Worm (Caenorhabditis elegans) whole organism, early embryonic: ENCODE data around the gene spe-44.
"Not testable (repeated sequence)": the region's sequence is repeated elsewhere in the genome, so short reads cannot be mapped to it uniquely, and the experiment has no call there.

Source experiments
- B0310.2 ChIP-seq: sonication (generic microtip); optimal IDR thresholded peaks from 2 replicates; lab custom pipeline; 2016; ENCODE audit warnings: mild to moderate bottlenecking, missing genetic modification characterization, missing compliant biosample characterization
- F13C5.2 ChIP-seq: sonication (generic microtip); optimal IDR thresholded peaks from 2 replicates; lab custom pipeline; 2017; ENCODE audit warnings: mild to moderate bottlenecking, missing genetic modification characterization, inconsistent platforms, missing compliant biosample characterization
- aly-1 ChIP-seq: sonication (generic microtip); optimal IDR thresholded peaks from 2 replicates; lab custom pipeline; 2016; ENCODE audit warnings: missing genetic modification characterization, missing compliant biosample characterization
- ama-1 ChIP-seq: fragments of 150-350 bp; optimal IDR thresholded peaks from 2 replicates; lab custom pipeline; 2014
- ceh-13 ChIP-seq: fragments of 200-800 bp; sonication (Bioruptor generic); optimal IDR thresholded peaks from 2 replicates; lab custom pipeline; 2018; ENCODE audit warnings: mild to moderate bottlenecking, missing genetic modification characterization, missing compliant biosample characterization
- ceh-36 ChIP-seq: sonication (generic microtip); optimal IDR thresholded peaks from 2 replicates; lab custom pipeline; 2016; ENCODE audit warnings: missing genetic modification characterization, inconsistent platforms, missing compliant biosample characterization
- ets-7 ChIP-seq: sonication (generic microtip); optimal IDR thresholded peaks from 2 replicates; lab custom pipeline; 2016; ENCODE audit warnings: missing genotype, missing genetic modification characterization, missing compliant biosample characterization
- flt-1 ChIP-seq: fragments of 200-800 bp; sonication (Bioruptor generic); IDR thresholded peaks from 2 replicates; pipeline ENCODE4 v1.3.6; 2022; ENCODE audit warnings: missing genetic modification characterization, missing compliant biosample characterization
- hmbx-1 ChIP-seq: sonication (generic microtip); optimal IDR thresholded peaks from 2 replicates; lab custom pipeline; 2016; ENCODE audit warnings: mild to moderate bottlenecking, missing genetic modification characterization, missing compliant biosample characterization
- hmg-4 ChIP-seq: fragments of 200-800 bp; sonication (Bioruptor generic); optimal IDR thresholded peaks from 2 replicates; lab custom pipeline; 2018; ENCODE audit warnings: mild to moderate bottlenecking, missing genetic modification characterization, missing compliant biosample characterization
- hnd-1 ChIP-seq: sonication (generic microtip); optimal IDR thresholded peaks from 2 replicates; lab custom pipeline; 2016; ENCODE audit warnings: missing genetic modification characterization, missing compliant biosample characterization
- pes-1 ChIP-seq: fragments of 200-800 bp; sonication (Bioruptor generic); IDR thresholded peaks from 2 replicates; pipeline ENCODE4 v1.3.6; 2022; ENCODE audit warnings: missing genetic modification reagents, missing genetic modification characterization, missing compliant biosample characterization
- scrt-1 ChIP-seq: fragments of 200-800 bp; sonication (Bioruptor generic); IDR thresholded peaks from 2 replicates; pipeline ENCODE4 v1.3.6; 2022; ENCODE audit warnings: missing genetic modification characterization, missing compliant biosample characterization
- sea-1 ChIP-seq: fragments of 200-800 bp; sonication (Bioruptor generic); conservative IDR thresholded peaks from 2 replicates; pipeline ENCODE4 v1.3.6; 2022; ENCODE audit warnings: missing genetic modification characterization, missing compliant biosample characterization
- tbx-11 ChIP-seq: fragments of 200-800 bp; sonication (Bioruptor generic); IDR thresholded peaks from 2 replicates; pipeline ENCODE4 v1.3.6; 2022; ENCODE audit warnings: missing genetic modification characterization, missing compliant biosample characterization
- tbx-37 ChIP-seq: fragments of 200-800 bp; sonication (Bioruptor generic); conservative IDR thresholded peaks from 2 replicates; pipeline ENCODE4 v1.3.6; 2022; ENCODE audit warnings: missing genetic modification reagents, missing genetic modification characterization, missing compliant biosample characterization
- tra-4 ChIP-seq: sonication (generic microtip); optimal IDR thresholded peaks from 2 replicates; lab custom pipeline; 2017; ENCODE audit warnings: missing genetic modification characterization, missing compliant biosample characterization

spe-44 gene

DNA sequence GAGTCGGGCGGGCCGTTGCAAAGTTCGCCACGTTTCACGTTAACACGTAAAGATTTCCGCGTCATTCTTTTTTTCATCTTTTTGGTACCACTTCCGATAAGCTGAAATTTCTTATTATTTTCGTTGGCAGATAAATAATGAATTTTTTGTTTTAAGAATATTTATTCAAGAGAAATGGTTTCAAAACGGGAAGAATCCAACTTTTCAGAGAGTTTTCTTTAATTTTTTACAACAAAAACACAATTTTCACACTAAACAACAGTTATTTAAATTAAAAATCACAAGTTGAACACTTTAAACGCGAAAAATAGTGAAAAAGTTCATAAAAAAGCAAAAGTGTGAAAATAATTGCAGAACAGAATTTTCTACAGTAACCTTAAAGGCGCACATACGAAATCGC, at the start of gene spe-44:
Gene spe-44, minus strand, starts transcription at position 101 of the 400 bp plus-strand sequence.
- no peak for TF ChIP-seq sea-1

- no peak for TF ChIP-seq aly-1
- TF ChIP-seq tbx-37, result no peak
- no peak for TF ChIP-seq ceh-13 (GFP tag; lab: Kevin White, UChicago)
- no peak for TF ChIP-seq hmg-4 (GFP tag; lab: Kevin White, UChicago)
Measured at ce11 chrIV:12501956-12502355, 47.9 kb upstream of the spe-44 start, which contains the start of gene sru-18. TSS of gene sru-18 (plus strand) at chrIV:12502256.

ce11 chrIV:12498238-12498637, 44.2 kb upstream of the spe-44 start, which contains the start of gene sru-19:
TSS of gene sru-19 (plus strand) at chrIV:12498538.
- TF ChIP-seq tra-4, result no peak

DNA sequence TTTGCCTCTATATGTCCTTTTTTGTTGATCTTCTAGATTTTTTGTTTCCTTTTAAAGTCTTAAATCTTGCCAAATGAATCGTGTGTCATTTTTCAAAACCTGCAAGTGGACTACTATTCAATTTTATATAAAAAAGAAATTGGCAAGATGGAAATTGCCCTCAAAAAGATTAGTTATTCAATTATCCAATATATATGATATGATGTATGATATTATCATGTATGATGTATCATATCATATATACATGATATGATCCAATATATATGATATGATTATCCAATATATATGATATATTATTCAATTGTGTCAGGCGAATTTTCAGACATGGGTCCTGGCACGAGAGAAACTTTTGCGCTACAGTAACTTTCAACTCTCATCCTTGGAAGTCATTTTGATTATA, 41.2 kb upstream of the spe-44 start, which contains the start of gene sru-20:
Gene sru-20, plus strand, starts transcription at position 301 of the 400 bp plus-strand sequence.
- TF ChIP-seq ets-7, result no peak
- no peak for TF ChIP-seq pes-1 (GFP tag; lab: Robert Waterston, UW)
- TF ChIP-seq sea-1, result no peak
- TF ChIP-seq flt-1, result no peak
- TF ChIP-seq ceh-13 (GFP tag; lab: Kevin White, UChicago), result no peak
- no peak for TF ChIP-seq tra-4
- no peak for TF ChIP-seq hmg-4 (GFP tag; lab: Kevin White, UChicago)
- TF ChIP-seq ceh-36 (tag; lab: Kevin White, UChicago), result no peak
- no peak for TF ChIP-seq ama-1
- TF ChIP-seq scrt-1 (GFP tag; lab: Robert Waterston, UW), result no peak
- no peak for TF ChIP-seq hnd-1 (tag; lab: Kevin White, UChicago)
- TF ChIP-seq B0310.2 (tag; lab: Kevin White, UChicago), result no peak

- TF ChIP-seq flt-1, result no peak
- TF ChIP-seq tbx-37, result no peak
- no peak for TF ChIP-seq tbx-11 (GFP tag; lab: Robert Waterston, UW)
- no peak for TF ChIP-seq pes-1 (GFP tag; lab: Robert Waterston, UW)
Measured at ce11 chrIV:12490491-12490890, 36.5 kb upstream of the spe-44 start, which contains the start of gene him-6. TSS of gene him-6 (plus strand) at chrIV:12490791.

ce11 chrIV:12487194-12487593, 33.2 kb upstream of the spe-44 start, which contains the start of gene sru-26:
TSS of gene sru-26 (plus strand) at chrIV:12487494.
- TF ChIP-seq pes-1 (GFP tag; lab: Robert Waterston, UW), result no peak
- no peak for TF ChIP-seq hmbx-1
- TF ChIP-seq ama-1, result no peak
- TF ChIP-seq flt-1, result no peak

- TF ChIP-seq flt-1; scrt-1 (GFP tag; lab: Robert Waterston, UW); ceh-36 (tag; lab: Kevin White, UChicago): not testable (repeated sequence)
Measured at ce11 chrIV:12484479-12484878, 30.5 kb upstream of the spe-44 start, which contains the start of gene T04A11.4. TSS of gene T04A11.4 (minus strand) at chrIV:12484579.

DNA sequence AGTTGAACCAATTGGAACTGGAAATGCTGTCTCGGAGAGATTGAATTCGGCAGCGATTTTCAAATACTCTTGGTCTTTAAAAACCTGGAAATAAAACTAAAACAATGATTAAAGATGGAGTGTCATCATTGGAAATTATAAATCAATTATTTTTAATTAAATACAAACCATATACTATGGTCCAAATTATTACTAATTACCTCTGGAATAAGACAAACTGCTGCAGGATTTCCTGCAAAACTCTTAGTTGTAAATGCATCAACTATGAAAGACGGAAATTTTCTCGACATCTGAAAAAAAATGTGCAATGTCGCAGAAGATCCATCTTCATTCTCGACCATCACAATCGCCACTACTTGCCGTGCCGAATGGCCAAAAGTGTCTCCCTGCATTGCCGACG, 24.7 kb upstream of the spe-44 start, which contains the start of gene igdb-1:
Gene igdb-1, plus strand, starts transcription at position 301 of the 400 bp plus-strand sequence.
- not testable (repeated sequence) for TF ChIP-seq ceh-13 (GFP tag; lab: Kevin White, UChicago); sea-1; hmg-4 (GFP tag; lab: Kevin White, UChicago)

DNA sequence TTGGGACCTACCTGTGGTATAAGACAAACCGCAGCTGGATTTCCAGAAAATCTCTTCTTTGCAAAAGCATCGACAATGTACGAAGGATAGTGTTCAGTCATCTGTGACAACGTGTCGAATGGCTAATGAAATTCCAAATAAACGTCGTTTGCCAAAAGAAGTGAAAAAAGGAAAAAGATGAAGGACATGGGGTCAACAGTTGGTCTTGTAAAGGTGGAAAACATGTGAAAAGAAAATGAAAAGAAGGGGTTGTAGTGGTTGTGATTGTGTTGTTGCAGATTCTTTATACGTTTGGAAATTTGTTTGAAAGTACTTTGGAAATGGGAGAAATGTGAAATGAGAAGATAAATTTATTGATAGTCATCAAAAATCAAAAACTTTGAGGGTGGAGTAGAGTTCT, 22.9 kb upstream of the spe-44 start, which contains the start of gene T04A11.1:
Gene T04A11.1, minus strand, starts transcription at position 101 of the 400 bp plus-strand sequence.
- TF ChIP-seq flt-1; tra-4; hmg-4 (GFP tag; lab: Kevin White, UChicago): not testable (repeated sequence)

ce11 chrIV:12468359-12468758, 14.3 kb upstream of the spe-44 start, which contains the start of gene igdb-2:
TSS of gene igdb-2 (plus strand) at chrIV:12468659.
- no peak for TF ChIP-seq hmbx-1

DNA sequence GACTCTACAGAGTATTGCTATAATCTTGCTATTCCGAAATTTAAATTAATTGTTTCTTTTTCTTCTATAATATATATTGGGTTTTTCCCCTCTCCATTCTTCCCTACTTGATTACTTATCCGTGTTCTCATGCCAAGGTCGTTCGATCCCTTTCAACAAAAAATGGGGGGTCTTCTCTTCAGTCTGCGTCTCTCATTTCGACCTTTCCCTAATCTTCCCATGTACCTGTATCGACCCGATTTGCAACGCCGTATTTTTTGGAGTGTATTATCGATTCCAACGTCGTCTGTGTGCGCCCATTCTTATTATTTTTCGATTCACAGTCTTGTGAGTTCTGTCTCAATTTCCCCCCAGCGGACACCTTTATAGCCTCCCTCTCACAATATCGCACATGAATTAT, 13.7 kb upstream of the spe-44 start:
- TF ChIP-seq tra-4 (no peak), hmg-4 (GFP tag; lab: Kevin White, UChicago) (no peak), B0310.2 (tag; lab: Kevin White, UChicago) (no peak), hnd-1 (tag; lab: Kevin White, UChicago) (no peak), ceh-13 (GFP tag; lab: Kevin White, UChicago) (no peak), hmbx-1 (no peak), F13C5.2 (tag; lab: Kevin White, UChicago) (no peak), ama-1 (no peak), flt-1 (no peak), tbx-37 (no peak), ceh-36 (tag; lab: Kevin White, UChicago) (no peak), aly-1 (no peak), scrt-1 (GFP tag; lab: Robert Waterston, UW) (no peak)
